Worm (Caenorhabditis elegans) whole organism, mixed stage, embryonic: ENCODE data around the gene Y54G9A.5.

Experiments used
- ces-1 ChIP-seq: fragments of 150-350 bp; optimal IDR thresholded peaks from 2 replicates; lab custom pipeline; 2014; ENCODE audit warnings: missing biosample characterization, missing genetic modification reagents, missing genetic modification characterization
- elt-3 ChIP-seq: fragments of 150-350 bp; optimal IDR thresholded peaks from 2 replicates; lab custom pipeline; 2014; ENCODE audit warnings: missing biosample characterization, missing genetic modification characterization
- lin-13 ChIP-seq: fragments of 150-350 bp; optimal IDR thresholded peaks from 2 replicates; lab custom pipeline; 2014; ENCODE audit warnings: missing biosample characterization, missing genetic modification characterization
- sem-2 ChIP-seq: fragments of 200-800 bp; sonication (Bioruptor generic); optimal IDR thresholded peaks from 2 replicates; lab custom pipeline; 2018; ENCODE audit warnings: mild to moderate bottlenecking, missing genetic modification characterization, missing compliant biosample characterization
- snpc-4 ChIP-seq: fragments of 150-350 bp; optimal IDR thresholded peaks from 2 replicates; lab custom pipeline; 2014; ENCODE audit warnings: missing biosample characterization, missing genetic modification characterization
- unc-62 ChIP-seq: fragments of 150-350 bp; optimal IDR thresholded peaks from 2 replicates; lab custom pipeline; 2014; ENCODE audit warnings: missing biosample characterization, missing genetic modification reagents, missing genetic modification characterization
- zip-8 ChIP-seq: fragments of 150-350 bp; optimal IDR thresholded peaks from 2 replicates; lab custom pipeline; 2014; ENCODE audit warnings: missing biosample characterization, missing genetic modification characterization

ce11 chrII:13751030-13751429 is 28.2 kb downstream of the Y54G9A.5 start:
- TF ChIP-seq ces-1 (GFP tag; lab: Kevin White, UChicago): no peak
- TF ChIP-seq unc-62 (GFP tag; lab: Kevin White, UChicago): no peak
- TF ChIP-seq zip-8: no peak
- no peak for TF ChIP-seq sem-2
- no peak for TF ChIP-seq snpc-4
- TF ChIP-seq lin-13 (tag; lab: Kevin White, UChicago): no peak
- TF ChIP-seq elt-3 (tag; lab: Kevin White, UChicago): no peak
